Fruit fly (Drosophila melanogaster) whole organism, wandering third instar larva: ENCODE data around the gene Doa.
A peak's percentile ranks its signal among the peaks of the same experiment; 100 is the strongest.

Source experiments
- Abd-B ChIP-seq: fragments of >200 bp; optimal IDR thresholded peaks from 2 replicates; lab custom pipeline; 2017; ENCODE audit warnings: missing biosample characterization, missing genetic modification characterization
- CG32264 ChIP-seq: fragments of 200-800 bp; sonication (Bioruptor generic); optimal IDR thresholded peaks from 2 replicates; lab custom pipeline; 2016; ENCODE audit warnings: missing biosample characterization, missing genetic modification characterization
- CG9705 ChIP-seq: fragments of 200-800 bp; sonication (Bioruptor generic); optimal IDR thresholded peaks from 2 replicates; lab custom pipeline; 2018; ENCODE audit warnings: missing biosample characterization, mild to moderate bottlenecking, missing genetic modification characterization
- CrebA ChIP-seq: fragments of 200-800 bp; sonication (Bioruptor generic); optimal IDR thresholded peaks from 2 replicates; lab custom pipeline; 2016; ENCODE audit warnings: missing biosample characterization, mild to moderate bottlenecking, missing genetic modification characterization, borderline replicate concordance
- Dfd ChIP-seq: fragments of >200 bp; optimal IDR thresholded peaks from 2 replicates; lab custom pipeline; 2017; ENCODE audit warnings: missing biosample characterization, missing genetic modification characterization
- GATAd ChIP-seq: sonication (Bioruptor generic); optimal IDR thresholded peaks from 2 replicates; lab custom pipeline; 2016; ENCODE audit warnings: missing biosample characterization, missing genetic modification characterization
- HLH106 ChIP-seq: fragments of 200-800 bp; optimal IDR thresholded peaks from 3 replicates; lab custom pipeline; 2019; ENCODE audit warnings: missing biosample characterization, mild to moderate bottlenecking, missing genetic modification characterization, moderate library complexity
- Hnf4 ChIP-seq: fragments of 200-800 bp; sonication (Bioruptor generic); optimal IDR thresholded peaks from 2 replicates; lab custom pipeline; 2016; ENCODE audit warnings: missing biosample characterization, mild to moderate bottlenecking, missing genetic modification characterization
- Hr78 ChIP-seq: fragments of >200 bp; optimal IDR thresholded peaks from 2 replicates; lab custom pipeline; 2017; ENCODE audit warnings: missing biosample characterization, missing genetic modification characterization
- Hr83 ChIP-seq: fragments of 200-300 bp; sonication (Bioruptor generic); optimal IDR thresholded peaks from 2 replicates; lab custom pipeline; 2016; ENCODE audit warnings: missing biosample characterization, mild to moderate bottlenecking, missing genetic modification characterization, moderate library complexity; ENCODE audit not compliant: poor library complexity, severe bottlenecking
- Jra ChIP-seq: sonication (Bioruptor generic); optimal IDR thresholded peaks from 2 replicates; lab custom pipeline; 2016; ENCODE audit warnings: missing biosample characterization, missing genetic modification characterization
- Myc ChIP-seq: fragments of >200 bp; optimal IDR thresholded peaks from 2 replicates; lab custom pipeline; 2017
- OdsH ChIP-seq: fragments of 200-800 bp; sonication (Bioruptor generic); optimal IDR thresholded peaks from 2 replicates; lab custom pipeline; 2016; ENCODE audit warnings: missing biosample characterization, mild to moderate bottlenecking, missing genetic modification characterization
- Vsx2 ChIP-seq: fragments of 200-300, 225-300 bp; sonication (Bioruptor generic); optimal IDR thresholded peaks from 2 replicates; lab custom pipeline; 2018; ENCODE audit warnings: missing biosample characterization, missing genetic modification characterization; ENCODE audit not compliant: partially characterized antibody
- br ChIP-seq: fragments of 200-800 bp; sonication (Bioruptor generic); optimal IDR thresholded peaks from 2 replicates; lab custom pipeline; 2016; ENCODE audit warnings: missing biosample characterization, missing genetic modification characterization
- dl ChIP-seq, 2 experiments: fragments of 175-275, 200-275 bp in 1 of 2; fragments of 200-275 bp in 1 of 2; sonication (Bioruptor generic); optimal IDR thresholded peaks; lab custom pipeline; 2018; ENCODE audit warnings: mild to moderate bottlenecking in 2 of 2, missing biosample characterization in 2 of 2, missing genetic modification characterization in 2 of 2, moderate library complexity in 2 of 2; ENCODE audit not compliant: partially characterized antibody in 2 of 2, insufficient read depth in 1 of 2
- dmrt93B ChIP-seq: fragments of 200-800 bp; sonication (Bioruptor generic); optimal IDR thresholded peaks from 2 replicates; lab custom pipeline; 2018; ENCODE audit warnings: missing biosample characterization, mild to moderate bottlenecking, missing genetic modification characterization
- ey ChIP-seq: fragments of 200-800 bp; sonication (Bioruptor generic); optimal IDR thresholded peaks from 2 replicates; lab custom pipeline; 2016; ENCODE audit warnings: missing biosample characterization, missing genetic modification characterization
- foxo ChIP-seq, 2 experiments: fragments of 200-800 bp; sonication (Bioruptor generic); optimal IDR thresholded peaks; 2 replicates in 1 of 2; 3 replicates in 1 of 2; lab custom pipeline; 2016 to 2017; ENCODE audit warnings: missing biosample characterization in 2 of 2, missing genetic modification characterization in 2 of 2
- fru ChIP-seq: fragments of 200-800 bp; sonication (Bioruptor generic); optimal IDR thresholded peaks from 3 replicates; lab custom pipeline; 2016; ENCODE audit warnings: missing biosample characterization, mild to moderate bottlenecking, missing genetic modification characterization
- lola ChIP-seq: fragments of >200 bp; optimal IDR thresholded peaks from 2 replicates; lab custom pipeline; 2017; ENCODE audit warnings: missing biosample characterization, missing genetic modification characterization
- pan ChIP-seq: fragments of >200 bp; optimal IDR thresholded peaks from 2 replicates; lab custom pipeline; 2017
- psq ChIP-seq: fragments of 200-800 bp; sonication (Bioruptor generic); optimal IDR thresholded peaks from 3 replicates; lab custom pipeline; 2017; ENCODE audit warnings: missing biosample characterization, mild to moderate bottlenecking, missing genetic modification characterization, moderate library complexity
- rgr ChIP-seq: fragments of 200-800 bp; sonication (Bioruptor generic); optimal IDR thresholded peaks from 3 replicates; lab custom pipeline; 2016; ENCODE audit warnings: missing biosample characterization, mild to moderate bottlenecking, missing genetic modification characterization
- sage ChIP-seq: fragments of 200-800 bp; sonication (Bioruptor generic); optimal IDR thresholded peaks from 2 replicates; lab custom pipeline; 2016; ENCODE audit warnings: missing biosample characterization, mild to moderate bottlenecking, missing genetic modification characterization
- sv ChIP-seq: fragments of 200-800 bp; sonication (Bioruptor generic); optimal IDR thresholded peaks from 3 replicates; lab custom pipeline; 2016; ENCODE audit warnings: missing biosample characterization, missing genetic modification characterization
- usp ChIP-seq: fragments of >200 bp; optimal IDR thresholded peaks from 2 replicates; lab custom pipeline; 2017; ENCODE audit warnings: missing biosample characterization, missing genetic modification characterization
- woc ChIP-seq: sonication (Bioruptor generic); optimal IDR thresholded peaks from 2 replicates; lab custom pipeline; 2016; ENCODE audit warnings: missing biosample characterization, mild to moderate bottlenecking, missing genetic modification characterization

Gene Doa

DNA sequence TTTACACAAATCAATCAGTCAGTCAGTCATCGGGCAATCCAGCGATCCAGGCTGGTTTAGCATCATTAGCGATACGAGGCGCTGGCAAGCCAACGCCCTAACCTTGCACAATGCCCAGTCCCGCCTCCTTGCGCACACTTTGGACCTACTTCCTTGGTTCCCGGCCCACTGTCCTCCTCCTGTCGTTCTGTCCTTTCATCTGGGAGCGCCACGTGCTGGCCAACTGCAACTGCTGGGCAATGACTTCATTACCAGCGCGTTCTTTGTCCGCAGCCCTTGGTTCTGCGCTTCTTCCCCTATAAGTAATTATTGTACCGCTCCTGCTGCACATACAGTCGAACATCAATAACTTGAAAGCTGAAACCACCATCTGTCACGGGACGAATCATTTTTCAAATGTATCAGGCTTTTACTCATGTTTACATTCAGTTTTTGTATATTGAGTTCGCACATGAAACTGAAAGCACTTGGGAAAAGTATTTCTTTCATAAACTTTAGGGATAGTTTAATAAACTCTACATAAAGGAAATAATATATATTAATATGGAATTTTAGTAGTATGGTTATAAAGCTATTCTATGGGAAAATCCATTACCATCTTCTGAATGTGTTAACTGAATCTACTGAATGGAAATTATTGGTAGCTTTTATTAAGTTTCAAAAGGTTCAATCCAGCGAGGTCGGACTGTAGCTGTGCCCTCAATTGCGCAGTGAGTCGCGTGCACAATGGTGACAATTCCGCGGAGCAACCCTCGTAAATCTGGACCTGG is 40.1 kb upstream of the Doa start (continued):
- TF ChIP-seq Dfd (GFP tag; lab: Kevin White, UChicago) (no peak), woc (peak; percentile 19), GATAd (GFP tag; lab: Kevin White, UChicago) (no peak), Jra (GFP tag; lab: Kevin White, UChicago) (no peak), psq (GFP tag; lab: Kevin White, UChicago) (peak; percentile 33), dl (GFP tag; optimal IDR thresholded peaks at IDR 0.05; lab: Kevin White, UChicago; ENCODE audit: insufficient read depth in 1 of 2, partially characterized antibody in 2 of 2) (no peak), CrebA (GFP tag; lab: Kevin White, UChicago) (no peak)

- TF ChIP-seq CG32264 (GFP tag; lab: Kevin White, UChicago) (no peak), HLH106 (no peak), Abd-B (no peak), usp (GFP tag; lab: Kevin White, UChicago) (no peak), GATAd (GFP tag; lab: Kevin White, UChicago) (no peak), rgr (GFP tag; lab: Kevin White, UChicago) (no peak), dmrt93B (no peak), Hnf4 (GFP tag; lab: Kevin White, UChicago) (no peak), br (GFP tag; lab: Kevin White, UChicago) (no peak), lola (GFP tag; lab: Kevin White, UChicago) (no peak), CrebA (GFP tag; lab: Kevin White, UChicago) (no peak), sv (GFP tag; lab: Kevin White, UChicago) (no peak), Myc (lab: Kevin White, UChicago) (no peak), pan (no peak), dl (GFP tag; optimal IDR thresholded peaks at IDR 0.05; lab: Kevin White, UChicago; ENCODE audit: insufficient read depth in 1 of 2, partially characterized antibody in 2 of 2) (no peak)
These were observed 39.0 kb upstream of the Doa start for dm6 chr3R:28848693-28849470.

DNA sequence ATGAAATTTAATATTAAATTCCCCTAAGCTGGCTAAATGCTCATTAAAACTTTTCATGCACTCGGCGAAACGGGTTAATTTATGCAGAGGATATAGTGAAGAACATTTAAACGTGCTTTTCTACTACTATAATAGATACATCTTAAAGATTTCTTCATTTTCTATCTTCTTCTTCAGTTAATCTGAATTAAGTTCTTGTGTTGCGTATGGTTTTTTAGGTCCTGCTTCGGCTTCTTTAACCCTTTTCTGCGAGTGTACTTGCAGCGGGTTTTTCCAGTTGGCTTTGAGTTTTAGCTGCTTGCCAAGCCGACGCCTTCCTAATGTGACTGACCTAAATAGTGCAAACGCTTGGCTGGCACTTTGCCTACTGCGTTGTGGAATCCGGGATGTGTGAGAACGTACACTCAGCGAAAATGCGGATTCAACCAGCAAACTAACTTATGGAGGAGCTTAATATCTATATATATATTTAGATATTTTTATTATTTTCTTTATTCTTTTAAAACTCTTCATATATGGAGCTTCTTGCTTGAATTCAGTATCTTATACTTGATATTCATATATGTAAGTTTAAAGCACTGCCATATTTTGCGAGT is 37.1 kb upstream of the Doa start:
- TF ChIP-seq CG9705 (GFP tag; lab: Kevin White, UChicago) (no peak), CG32264 (GFP tag; lab: Kevin White, UChicago) (no peak), Myc (lab: Kevin White, UChicago) (no peak), Hnf4 (GFP tag; lab: Kevin White, UChicago) (no peak), Dfd (GFP tag; lab: Kevin White, UChicago) (no peak), sage (no peak)
- TF ChIP-seq, all 38 proteins: peak for 0

- TF ChIP-seq Vsx2 (peak; percentile 31), sage (no peak), OdsH (GFP tag; lab: Kevin White, UChicago) (no peak), Jra (GFP tag; lab: Kevin White, UChicago) (no peak), Hr83 (GFP tag; lab: Kevin White, UChicago) (no peak)
These were observed 36.3 kb upstream of the Doa start for dm6 chr3R:28851530-28851929.

- TF ChIP-seq Hr78 (GFP tag; lab: Kevin White, UChicago) (no peak), dmrt93B (no peak), foxo (GFP tag; optimal IDR thresholded peaks at IDR 0.05; lab: Kevin White, UChicago) (peak in 1 of 2 experiments; percentile 31), ey (peak; percentile 11), fru (GFP tag; lab: Kevin White, UChicago) (peak; percentile 6), psq (GFP tag; lab: Kevin White, UChicago) (peak; percentile 11)
These were observed 35.9 kb upstream of the Doa start for dm6 chr3R:28851966-28852377.
